Worm (Caenorhabditis elegans) whole organism, L3 larva: ENCODE data around the gene hpr-9.
A peak's percentile ranks its signal among the peaks of the same experiment; 100 is the strongest.

ENCODE experiments used
- elt-3 ChIP-seq, 3 experiments: fragments of 150-350 bp in 1 of 3; sonication (generic microtip) in 2 of 3; optimal IDR thresholded peaks; 2 replicates in 2 of 3; 4 replicates in 1 of 3; lab custom pipeline; 2014 to 2017; ENCODE audit warnings: missing biosample characterization in 3 of 3, missing genetic modification characterization in 3 of 3
- fkh-2 ChIP-seq: fragments of 150-350 bp; optimal IDR thresholded peaks from 2 replicates; lab custom pipeline; 2014; ENCODE audit warnings: missing biosample characterization, missing genetic modification reagents, missing genetic modification characterization
- nhr-76 ChIP-seq: fragments of 150-350 bp; sonication (generic microtip); optimal IDR thresholded peaks from 5 replicates; lab custom pipeline; 2014; ENCODE audit warnings: missing biosample characterization, missing genetic modification characterization
- nhr-77 ChIP-seq: fragments of 150-350 bp; optimal IDR thresholded peaks from 2 replicates; lab custom pipeline; 2014; ENCODE audit warnings: missing biosample characterization, missing genetic modification characterization
- pha-4 ChIP-seq: fragments of 150-350 bp; optimal IDR thresholded peaks from 2 replicates; lab custom pipeline; 2014; ENCODE audit warnings: missing biosample characterization, missing genetic modification reagents, missing genetic modification characterization
- tbx-2 ChIP-seq: sonication (generic microtip); optimal IDR thresholded peaks from 2 replicates; lab custom pipeline; 2016; ENCODE audit warnings: mild to moderate bottlenecking, missing genetic modification characterization, missing compliant biosample characterization
- ztf-4 ChIP-seq: fragments of 150-350 bp; optimal IDR thresholded peaks from 2 replicates; lab custom pipeline; 2014; ENCODE audit warnings: missing biosample characterization, missing genetic modification characterization

- TF ChIP-seq tbx-2 (tag; lab: Kevin White, UChicago) (peak; percentile 39), nhr-76 (tag; lab: Kevin White, UChicago) (no peak), pha-4 (tag; lab: Kevin White, UChicago) (peak; percentile 81), fkh-2 (no peak), elt-3 (tag; optimal IDR thresholded peaks at IDR 0.05; lab: Kevin White, UChicago) (no peak), ztf-4 (tag; lab: Kevin White, UChicago) (no peak), nhr-77 (tag; lab: Kevin White, UChicago) (no peak)
Observed at ce11 chrIII:10632590-10633402, 11.4 kb downstream of the hpr-9 start, which contains the start of gene Y39A1A.10.
